Worm (Caenorhabditis elegans): ENCODE data around the gene unc-60.

DNA sequence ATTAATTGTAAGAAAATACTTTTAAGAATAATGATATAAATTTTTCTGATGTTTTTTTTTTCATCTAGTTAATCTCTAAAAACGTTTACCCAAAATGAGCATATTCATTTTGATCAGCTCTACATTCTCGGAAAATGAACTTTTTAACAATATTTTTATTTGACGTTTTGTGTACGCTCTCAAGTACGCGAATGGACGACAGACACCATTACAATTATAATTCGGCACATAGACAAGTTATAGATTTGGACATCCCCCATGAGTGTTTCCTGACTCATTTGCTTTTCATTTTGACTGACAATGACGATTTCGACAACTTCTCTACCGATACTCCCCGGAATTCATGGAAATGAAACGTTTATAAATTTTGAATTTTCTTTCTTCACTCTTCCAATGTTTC, 24.3 kb downstream of the unc-60 start, which contains the start of gene sru-27:
- TF ChIP-seq tab-1 (GFP tag; IDR thresholded peaks at IDR 0.05) (no peak), flt-1 (GFP tag; IDR thresholded peaks at IDR 0.05) (no peak), klf-2 (GFP tag; conservative IDR thresholded peaks at IDR 0.05) (no peak), ztf-23 (GFP tag; IDR thresholded peaks at IDR 0.05) (no peak), T22C8.4 (GFP tag; IDR thresholded peaks at IDR 0.05) (no peak), ztf-29 (GFP tag; IDR thresholded peaks at IDR 0.05) (no peak)
